Worm (Caenorhabditis elegans): ENCODE measurements around the gene Y69E1A.3.

The Y69E1A.3 gene

DNA sequence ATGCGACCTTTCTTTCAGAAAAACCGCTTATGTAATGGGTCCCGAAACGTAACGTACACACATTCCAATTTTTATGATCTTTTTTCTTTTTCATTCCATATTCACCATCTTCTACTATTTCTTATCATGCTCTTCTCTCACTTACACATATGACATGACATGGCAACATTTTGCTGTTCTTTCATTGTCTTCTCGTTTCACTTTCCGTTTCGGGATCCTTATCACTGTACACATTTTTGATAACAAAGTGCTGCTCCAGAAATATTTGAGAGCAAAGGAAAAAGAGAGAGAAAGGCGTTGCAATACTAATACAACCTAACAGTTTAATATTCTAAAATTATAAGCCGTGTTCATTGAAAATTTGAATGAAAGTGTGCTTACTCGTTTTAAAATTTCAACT lies 18.2 kb downstream of the Y69E1A.3 start (continued):
- TF ChIP-seq duxl-1 (tag; optimal IDR thresholded peaks at IDR 0.05; ENCODE audit: poor library complexity), result no peak
- TF ChIP-seq dmd-6 (GFP tag; IDR thresholded peaks at IDR 0.05), result peak; percentile 89
- no peak for TF ChIP-seq Y75B8A.6 (GFP tag; IDR thresholded peaks at IDR 0.05)
- no peak for TF ChIP-seq Y48G9A.11 (GFP tag; IDR thresholded peaks at IDR 0.05)
- TF ChIP-seq daf-16 (GFP tag; optimal IDR thresholded peaks at IDR 0.05), result no peak
- peak; percentile 50 for TF ChIP-seq daf-16 (tag; optimal IDR thresholded peaks at IDR 0.05)
- peak; percentile 86 for TF ChIP-seq hlh-11 (tag; optimal IDR thresholded peaks at IDR 0.05)
- 0 out of 2 replicates have a peak, but pooled peaks have one; percentile 37 for TF ChIP-seq lin-1 (GFP tag; IDR thresholded peaks at IDR 0.05)
- no peak for TF ChIP-seq zag-1 (tag; optimal IDR thresholded peaks at IDR 0.05)
- peak; percentile 90 for TF ChIP-seq nhr-28 (tag; optimal IDR thresholded peaks at IDR 0.05)
- peak; percentile 99 for TF ChIP-seq pqm-1 (tag; optimal IDR thresholded peaks at IDR 0.05)
- no peak for TF ChIP-seq dmd-9 (GFP tag; IDR thresholded peaks at IDR 0.05)

DNA sequence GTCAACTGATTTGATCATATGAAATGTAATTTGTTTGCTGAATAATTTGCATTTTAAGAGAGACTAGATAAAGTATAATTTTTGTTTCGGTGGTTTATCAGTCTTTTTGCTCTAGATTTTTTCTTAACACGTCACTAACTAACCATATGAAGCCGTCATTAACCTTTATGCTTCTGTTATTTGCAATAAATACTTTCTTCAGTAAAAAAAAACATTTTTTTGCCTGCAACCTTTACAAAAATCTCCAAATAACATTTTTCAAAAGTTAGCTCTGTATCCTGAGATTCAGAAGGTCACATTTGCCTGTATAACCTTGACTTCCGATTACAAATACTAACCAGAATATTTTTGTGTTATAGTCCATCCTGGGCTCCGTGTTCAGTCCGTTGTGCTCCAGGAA lies 18.7 kb downstream of the Y69E1A.3 start:
- TF ChIP-seq egl-27 (tag; optimal IDR thresholded peaks at IDR 0.05) (no peak), aha-1 (tag) (peak; percentile 91)

DNA sequence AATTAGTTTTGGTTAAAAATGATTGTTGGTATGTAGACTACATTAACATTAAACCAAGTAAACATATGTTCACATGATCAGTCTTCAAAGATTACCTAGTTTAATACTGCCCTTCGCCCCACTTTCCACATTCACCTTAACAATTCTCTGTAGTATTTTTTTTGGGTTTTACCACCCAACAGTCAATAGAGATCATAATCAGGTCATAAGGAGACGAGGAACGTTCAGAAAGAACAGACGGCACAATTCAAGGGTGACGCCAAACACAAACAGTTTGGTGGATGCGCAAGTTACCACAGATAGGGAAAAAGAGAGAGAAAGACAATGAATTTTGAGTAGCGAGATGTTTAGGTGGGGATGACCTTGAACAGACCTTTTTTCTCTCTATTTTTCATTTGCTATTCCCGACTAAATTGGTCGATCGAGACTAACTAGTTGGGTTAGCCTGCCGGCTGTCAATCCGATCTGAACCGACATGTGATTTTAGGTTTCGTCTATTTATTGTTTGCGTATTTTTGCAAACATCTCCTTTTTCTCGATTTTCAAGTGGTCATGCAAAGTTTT lies 19.6 kb downstream of the Y69E1A.3 start:
- TF ChIP-seq R02D3.7 (tag; optimal IDR thresholded peaks at IDR 0.05) (no peak), hlh-11 (tag; optimal IDR thresholded peaks at IDR 0.05) (peak; percentile 17), fkh-10 (GFP tag; optimal IDR thresholded peaks at IDR 0.05) (no peak), nhr-28 (tag; optimal IDR thresholded peaks at IDR 0.05) (peak; percentile 65), unc-62 (GFP tag; optimal IDR thresholded peaks at IDR 0.05 in 1 of 2) (peak in 1 of 2 experiments; percentile 95), unc-62 (tag; optimal IDR thresholded peaks at IDR 0.05) (no peak), saeg-2 (GFP tag; IDR thresholded peaks at IDR 0.05) (no peak), hlh-30 (tag; optimal IDR thresholded peaks at IDR 0.05; ENCODE audit: insufficient read depth) (peak; percentile 26), dmd-6 (GFP tag; IDR thresholded peaks at IDR 0.05) (0 out of 2 replicates have a peak, but pooled peaks have one; percentile 5), D1046.2 (GFP tag; IDR thresholded peaks at IDR 0.05) (no peak), nhr-77 (tag; optimal IDR thresholded peaks at IDR 0.05) (no peak), cey-2 (tag; optimal IDR thresholded peaks at IDR 0.05; ENCODE audit: borderline replicate concordance, insufficient read depth) (no peak), dmd-9 (GFP tag; IDR thresholded peaks at IDR 0.05) (no peak), ceh-62 (tag; optimal IDR thresholded peaks at IDR 0.05) (no peak), zfp-2 (tag; optimal IDR thresholded peaks at IDR 0.05) (no peak), mxl-3 (GFP tag; optimal IDR thresholded peaks at IDR 0.05) (peak; percentile 28), nhr-11 (tag; optimal IDR thresholded peaks at IDR 0.05) (no peak), dve-1 (tag; optimal IDR thresholded peaks at IDR 0.05; ENCODE audit: insufficient read depth) (peak; percentile 23), nhr-25 (tag; optimal IDR thresholded peaks at IDR 0.05; ENCODE audit: borderline replicate concordance, insufficient read depth) (peak; percentile 71), nhr-102 (tag; optimal IDR thresholded peaks at IDR 0.05) (no peak)

DNA sequence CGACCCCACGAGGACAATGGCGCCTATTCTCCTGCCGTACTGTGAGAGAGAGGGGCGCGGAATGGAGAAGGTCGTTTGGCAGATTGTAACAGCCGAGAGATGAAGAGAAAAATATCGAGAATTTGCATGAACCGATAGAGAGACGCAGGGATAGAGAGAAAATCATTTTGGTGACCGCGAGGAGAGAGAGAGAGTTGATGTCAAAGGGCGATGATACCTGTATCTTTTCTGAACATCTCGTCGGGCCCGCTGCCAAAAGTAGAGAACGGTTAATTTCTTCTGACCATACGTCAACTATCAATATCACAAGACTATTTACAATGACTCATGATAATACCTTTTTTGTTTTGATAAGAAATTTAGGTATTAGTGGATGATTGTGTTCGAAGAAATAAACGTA lies 23.9 kb downstream of the Y69E1A.3 start:
- TF ChIP-seq mdl-1 (tag; optimal IDR thresholded peaks at IDR 0.05) (peak in 1 of 2 experiments; percentile 46), tra-1 (GFP tag; IDR thresholded peaks at IDR 0.05) (0 out of 2 replicates have a peak, but pooled peaks have one; percentile 51), hlh-30 (tag; optimal IDR thresholded peaks at IDR 0.05; ENCODE audit: insufficient read depth) (peak; percentile 77), ztf-11 (tag; optimal IDR thresholded peaks at IDR 0.05) (no peak), spr-1 (tag; optimal IDR thresholded peaks at IDR 0.05) (no peak), hlh-11 (tag; optimal IDR thresholded peaks at IDR 0.05) (peak; percentile 68), lsy-2 (tag; optimal IDR thresholded peaks at IDR 0.05) (peak in 1 of 2 experiments; percentile 48), D1046.2 (GFP tag; IDR thresholded peaks at IDR 0.05) (0 out of 2 replicates have a peak, but pooled peaks have one; percentile 33), ceh-20 (GFP tag; IDR thresholded peaks at IDR 0.05) (peak; percentile 36; the same call in 1 of the 2 replicates), aly-2 (tag; optimal IDR thresholded peaks at IDR 0.05) (no peak), mdt-29 (GFP tag; IDR thresholded peaks at IDR 0.05) (no peak), dmd-6 (GFP tag; IDR thresholded peaks at IDR 0.05) (peak; percentile 55), nhr-25 (tag; optimal IDR thresholded peaks at IDR 0.05; ENCODE audit: borderline replicate concordance, insufficient read depth) (peak; percentile 83), nhr-41 (GFP tag; IDR thresholded peaks at IDR 0.05) (0 out of 2 replicates have a peak, but pooled peaks have one; percentile 31), lin-39 (tag; optimal IDR thresholded peaks at IDR 0.05) (no peak), nhr-77 (tag; optimal IDR thresholded peaks at IDR 0.05) (peak; percentile 15), dve-1 (tag; optimal IDR thresholded peaks at IDR 0.05; ENCODE audit: insufficient read depth) (peak; percentile 22), php-3 (GFP tag; IDR thresholded peaks at IDR 0.05) (no peak), nhr-111 (GFP tag; optimal IDR thresholded peaks at IDR 0.05) (no peak), Y5F2A.4 (GFP tag; optimal IDR thresholded peaks at IDR 0.05) (no peak), nhr-6 (tag; optimal IDR thresholded peaks at IDR 0.05) (peak; percentile 19), aha-1 (tag) (peak; percentile 50)

All from whole organism, L4 larva.